Fruit fly (Drosophila melanogaster): Measurements from ENCODE around the gene spn-D.

dm6 chr3R:27204694-27205414 is 39.3 kb downstream of the spn-D start:
- TF ChIP-seq CG14710 (tag; optimal IDR thresholded peaks at IDR 0.05) (peak; percentile 50), nerfin-1 (tag; optimal IDR thresholded peaks at IDR 0.05) (peak; percentile 22), Chrac-16 (GFP tag; optimal IDR thresholded peaks at IDR 0.05) (no peak), sd (tag; optimal IDR thresholded peaks at IDR 0.05) (peak; percentile 1), tgo (GFP tag; IDR thresholded peaks at IDR 0.05) (no peak), kay (GFP tag; optimal IDR thresholded peaks at IDR 0.05) (no peak), Vsx1 (GFP tag; optimal IDR thresholded peaks at IDR 0.05) (no peak), Tbp (GFP tag; optimal IDR thresholded peaks at IDR 0.05) (no peak), psq (GFP tag; optimal IDR thresholded peaks at IDR 0.05) (no peak), CG17612 (GFP tag; IDR thresholded peaks at IDR 0.05) (no peak), CG13894 (tag; optimal IDR thresholded peaks at IDR 0.05) (no peak)

All from whole organism, embryonic.